In the genomic region with DNA sequence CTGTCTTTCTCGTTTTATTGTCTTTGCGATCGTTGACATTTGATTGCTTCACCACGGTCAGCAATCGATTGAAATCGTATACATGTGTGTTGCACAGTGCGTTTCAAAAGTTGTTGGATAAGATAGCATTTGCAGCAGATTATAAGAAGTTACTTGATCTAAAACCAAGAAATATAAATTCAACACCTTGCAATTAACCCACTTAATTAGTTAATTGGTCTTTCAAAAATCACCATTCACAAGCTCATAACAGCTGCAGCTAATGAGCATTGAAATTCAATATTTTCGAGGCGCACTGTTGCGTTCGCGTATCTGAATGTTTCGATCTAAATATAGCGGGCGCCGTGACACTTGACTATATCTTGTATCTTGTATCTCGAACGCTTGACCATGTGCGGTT, we compare ENCODE assay signal across 1 fruit fly cellular context.
TF ChIP-seq lines count a peak whose summit lies in the region.

No protein-coding gene starts in this region.

TF ChIP-seq in whole organism, embryonic, 481 proteins besides CTCF, POLR2A, EP300 and RAD21 (continued from another document and continues in another):
- TF ChIP-seq CG12769 (tag; optimal IDR thresholded peaks at IDR 0.05; lab: Kevin White, UChicago) = peak; percentile 9
- no peak for TF ChIP-seq CG2116 (GFP tag; optimal IDR thresholded peaks at IDR 0.05; lab: Kevin White, UChicago)
- TF ChIP-seq wdn (GFP tag; IDR thresholded peaks at IDR 0.05; lab: Robert Waterston, UW) = no peak
- TF ChIP-seq HLH3B (GFP tag; IDR thresholded peaks at IDR 0.05; lab: Robert Waterston, UW) = no peak
- TF ChIP-seq Bteb2 (GFP tag; optimal IDR thresholded peaks at IDR 0.05; lab: Kevin White, UChicago) = no peak
- no peak for TF ChIP-seq CG1647 (GFP tag; optimal IDR thresholded peaks at IDR 0.05; lab: Kevin White, UChicago)
- no peak for TF ChIP-seq Nf-YC (tag; optimal IDR thresholded peaks at IDR 0.05; lab: Kevin White, UChicago)
- TF ChIP-seq Sry-β (GFP tag; optimal IDR thresholded peaks at IDR 0.05; lab: Kevin White, UChicago) = no peak
- TF ChIP-seq CG9817 (tag; optimal IDR thresholded peaks at IDR 0.05; lab: Kevin White, UChicago) = peak; percentile 18
- no peak for TF ChIP-seq CG14860 (GFP tag; IDR thresholded peaks at IDR 0.05; lab: Robert Waterston, UW; ENCODE audit: partially characterized antibody)
- peak; percentile 61 for TF ChIP-seq Sox102F (GFP tag; optimal IDR thresholded peaks at IDR 0.05; lab: Kevin White, UChicago)
- TF ChIP-seq CG1792 (GFP tag; optimal IDR thresholded peaks at IDR 0.05; lab: Kevin White, UChicago) = no peak
- TF ChIP-seq kah (GFP tag; optimal IDR thresholded peaks at IDR 0.05; lab: Kevin White, UChicago) = no peak
- TF ChIP-seq eyg (GFP tag; optimal IDR thresholded peaks at IDR 0.05; lab: Kevin White, UChicago) = no peak
- no peak for TF ChIP-seq CG3407 (GFP tag; optimal IDR thresholded peaks at IDR 0.05; lab: Kevin White, UChicago)
- TF ChIP-seq CG11093 (GFP tag; IDR thresholded peaks at IDR 0.05; lab: Robert Waterston, UW) = 0 out of 3 replicates have a peak, but pooled peaks have one; percentile 21
- peak; percentile 25 for TF ChIP-seq dm (GFP tag; optimal IDR thresholded peaks at IDR 0.05; lab: Kevin White, UChicago)
- no peak for TF ChIP-seq nom (GFP tag; optimal IDR thresholded peaks at IDR 0.05; lab: Kevin White, UChicago)
- peak; percentile 66 for TF ChIP-seq CG15269 (tag; optimal IDR thresholded peaks at IDR 0.05; lab: Kevin White, UChicago)
- TF ChIP-seq CG4424 (GFP tag; optimal IDR thresholded peaks at IDR 0.05; lab: Kevin White, UChicago) = peak; percentile 25
- no peak for TF ChIP-seq Neu2 (GFP tag; optimal IDR thresholded peaks at IDR 0.05; lab: Kevin White, UChicago; ENCODE audit: borderline replicate concordance)
- no peak for TF ChIP-seq Mes4 (GFP tag; optimal IDR thresholded peaks at IDR 0.05; lab: Kevin White, UChicago)
- TF ChIP-seq ftz-f1 (GFP tag; optimal IDR thresholded peaks at IDR 0.05; lab: Kevin White, UChicago) = no peak
- TF ChIP-seq E2f1 (GFP tag; IDR thresholded peaks at IDR 0.05; lab: Robert Waterston, UW) = 0 out of 2 replicates have a peak, but pooled peaks have one; percentile 17
- TF ChIP-seq Ptx1 (GFP tag; IDR thresholded peaks at IDR 0.05; lab: Robert Waterston, UW) = peak; percentile 45
- peak; percentile 16 for TF ChIP-seq phol (tag; optimal IDR thresholded peaks at IDR 0.05; lab: Kevin White, UChicago)
- no peak for TF ChIP-seq Adf1 (GFP tag; IDR thresholded peaks at IDR 0.05; lab: Robert Waterston, UW)
- no peak for TF ChIP-seq CG12744 (GFP tag; optimal IDR thresholded peaks at IDR 0.05; lab: Kevin White, UChicago)
- TF ChIP-seq ci (GFP tag; IDR thresholded peaks at IDR 0.05; lab: Robert Waterston, UW) = peak; percentile 19; the same call in 1 of the 3 replicates
- 0 out of 2 replicates have a peak, but pooled peaks have one; percentile 17 for TF ChIP-seq CG14667 (GFP tag; IDR thresholded peaks at IDR 0.05; lab: Robert Waterston, UW)
- TF ChIP-seq grau (tag; optimal IDR thresholded peaks at IDR 0.05; lab: Kevin White, UChicago) = peak; percentile 59
- TF ChIP-seq CG34376 (GFP tag; optimal IDR thresholded peaks at IDR 0.05; lab: Kevin White, UChicago) = no peak
- no peak for TF ChIP-seq knrl (GFP tag; IDR thresholded peaks at IDR 0.05; lab: Robert Waterston, UW; ENCODE audit: partially characterized antibody)
- peak; percentile 63 for TF ChIP-seq Med (GFP tag; lab: Kevin White, UChicago)
- no peak for TF ChIP-seq Stat92E (GFP tag; optimal IDR thresholded peaks at IDR 0.05; lab: Kevin White, UChicago)
- no peak for TF ChIP-seq CG10321 (GFP tag; IDR thresholded peaks at IDR 0.05; lab: Robert Waterston, UW)
- TF ChIP-seq CG16863 (GFP tag; optimal IDR thresholded peaks at IDR 0.05; lab: Kevin White, UChicago) = no peak
- TF ChIP-seq repo (GFP tag; optimal IDR thresholded peaks at IDR 0.05; lab: Kevin White, UChicago) = no peak
- TF ChIP-seq CG13296 (GFP tag; optimal IDR thresholded peaks at IDR 0.05; lab: Kevin White, UChicago) = no peak
- TF ChIP-seq Camta (GFP tag; optimal IDR thresholded peaks at IDR 0.05; lab: Kevin White, UChicago) = no peak
- no peak for TF ChIP-seq MTF-1 (GFP tag; optimal IDR thresholded peaks at IDR 0.05; lab: Kevin White, UChicago; ENCODE audit: borderline replicate concordance)
- peak; percentile 39 for TF ChIP-seq PHDP (tag; optimal IDR thresholded peaks at IDR 0.05; lab: Kevin White, UChicago)
- no peak for TF ChIP-seq CG6175 (GFP tag; IDR thresholded peaks at IDR 0.05; lab: Robert Waterston, UW)
- TF ChIP-seq CG7928 (GFP tag; optimal IDR thresholded peaks at IDR 0.05; lab: Kevin White, UChicago) = no peak
- no peak for TF ChIP-seq zen2 (GFP tag; IDR thresholded peaks at IDR 0.05; lab: Robert Waterston, UW; ENCODE audit: partially characterized antibody)
- TF ChIP-seq CG8478 (optimal IDR thresholded peaks at IDR 0.05; lab: Kevin White, UChicago) = no peak
- no peak for TF ChIP-seq CG2202 (tag; optimal IDR thresholded peaks at IDR 0.05; lab: Kevin White, UChicago)
- no peak for TF ChIP-seq sr (GFP tag; IDR thresholded peaks at IDR 0.05; lab: Robert Waterston, UW)
- no peak for TF ChIP-seq CG6683 (GFP tag; optimal IDR thresholded peaks at IDR 0.05; lab: Kevin White, UChicago)
- TF ChIP-seq Spps (tag; optimal IDR thresholded peaks at IDR 0.05; lab: Kevin White, UChicago) = no peak
- TF ChIP-seq CoRest (tag; optimal IDR thresholded peaks at IDR 0.05; lab: Kevin White, UChicago) = peak; percentile 62
- no peak for TF ChIP-seq tll (GFP tag; optimal IDR thresholded peaks at IDR 0.05; lab: Kevin White, UChicago)
- TF ChIP-seq ac (GFP tag; optimal IDR thresholded peaks at IDR 0.05; lab: Kevin White, UChicago) = no peak
- TF ChIP-seq gro (GFP tag; optimal IDR thresholded peaks at IDR 0.05; lab: Kevin White, UChicago) = no peak
- no peak for TF ChIP-seq Optix (GFP tag; IDR thresholded peaks at IDR 0.05; lab: Robert Waterston, UW)
- TF ChIP-seq ERR (GFP tag; optimal IDR thresholded peaks at IDR 0.05; lab: Kevin White, UChicago) = no peak
- no peak for TF ChIP-seq Hr39 (optimal IDR thresholded peaks at IDR 0.05; lab: Kevin White, UChicago)
- no peak for TF ChIP-seq CG12942 (GFP tag; optimal IDR thresholded peaks at IDR 0.05; lab: Kevin White, UChicago)
- no peak for TF ChIP-seq Bgb (GFP tag; IDR thresholded peaks at IDR 0.05; lab: Robert Waterston, UW; ENCODE audit: partially characterized antibody)
- peak; percentile 45 for TF ChIP-seq CG12219 (GFP tag; optimal IDR thresholded peaks at IDR 0.05; lab: Kevin White, UChicago)
- no peak for TF ChIP-seq chm (GFP tag; IDR thresholded peaks at IDR 0.05; lab: Robert Waterston, UW)
- no peak for TF ChIP-seq CG1529 (GFP tag; optimal IDR thresholded peaks at IDR 0.05; lab: Kevin White, UChicago)
- no peak for TF ChIP-seq CG6765 (GFP tag; optimal IDR thresholded peaks at IDR 0.05; lab: Kevin White, UChicago)
- TF ChIP-seq CG15011 (GFP tag; optimal IDR thresholded peaks at IDR 0.05; lab: Kevin White, UChicago) = no peak
- no peak for TF ChIP-seq Ravus (GFP tag; IDR thresholded peaks at IDR 0.05; lab: Robert Waterston, UW)
- no peak for TF ChIP-seq CG34224 (GFP tag; IDR thresholded peaks at IDR 0.05; lab: Robert Waterston, UW; ENCODE audit: partially characterized antibody)
- no peak for TF ChIP-seq Dp (GFP tag; optimal IDR thresholded peaks at IDR 0.05; lab: Kevin White, UChicago)
- TF ChIP-seq Jarid2 (GFP tag; optimal IDR thresholded peaks at IDR 0.05; lab: Kevin White, UChicago) = no peak
- no peak for TF ChIP-seq run (tag; optimal IDR thresholded peaks at IDR 0.05; lab: Kevin White, UChicago)
- peak; percentile 60 for TF ChIP-seq sens (GFP tag; lab: Kevin White, UChicago)
- TF ChIP-seq Hsf (GFP tag; optimal IDR thresholded peaks at IDR 0.05; lab: Kevin White, UChicago) = peak; percentile 25
- TF ChIP-seq D (optimal IDR thresholded peaks at IDR 0.05; lab: Kevin White, UChicago) = no peak
- TF ChIP-seq D (GFP tag; optimal IDR thresholded peaks at IDR 0.05; lab: Kevin White, UChicago) = no peak
- TF ChIP-seq Six4 (GFP tag; optimal IDR thresholded peaks at IDR 0.05; lab: Kevin White, UChicago) = no peak
- TF ChIP-seq HHEX (GFP tag; optimal IDR thresholded peaks at IDR 0.05; lab: Kevin White, UChicago) = no peak
- TF ChIP-seq cwo (GFP tag; optimal IDR thresholded peaks at IDR 0.05; lab: Kevin White, UChicago) = no peak
- no peak for TF ChIP-seq CG15696 (tag; optimal IDR thresholded peaks at IDR 0.05; lab: Kevin White, UChicago)
- TF ChIP-seq Kr (GFP tag; optimal IDR thresholded peaks at IDR 0.05; lab: Kevin White, UChicago) = no peak
- TF ChIP-seq BtbVII (GFP tag; optimal IDR thresholded peaks at IDR 0.05; lab: Kevin White, UChicago) = no peak
- TF ChIP-seq CG14441 (GFP tag; IDR thresholded peaks at IDR 0.05; lab: Robert Waterston, UW) = peak; percentile 42; the same call in 1 of the 2 replicates
- TF ChIP-seq CG3847 (GFP tag; IDR thresholded peaks at IDR 0.05; lab: Robert Waterston, UW) = no peak
- TF ChIP-seq Ada2b (GFP tag; IDR thresholded peaks at IDR 0.05; lab: Robert Waterston, UW) = no peak
- TF ChIP-seq CG18764 (GFP tag; optimal IDR thresholded peaks at IDR 0.05; lab: Kevin White, UChicago) = no peak
- TF ChIP-seq emc (GFP tag; optimal IDR thresholded peaks at IDR 0.05; lab: Kevin White, UChicago) = no peak
- TF ChIP-seq scrt (GFP tag; optimal IDR thresholded peaks at IDR 0.05; lab: Kevin White, UChicago) = no peak
- TF ChIP-seq CG1233 (GFP tag; optimal IDR thresholded peaks at IDR 0.05; lab: Kevin White, UChicago) = no peak
- TF ChIP-seq gt (GFP tag; IDR thresholded peaks at IDR 0.05; lab: Robert Waterston, UW) = no peak
- TF ChIP-seq CG4328 (GFP tag; optimal IDR thresholded peaks at IDR 0.05; lab: Kevin White, UChicago) = no peak
- TF ChIP-seq dpn (GFP tag; optimal IDR thresholded peaks at IDR 0.05; lab: Kevin White, UChicago) = peak in 1 of 2 experiments; percentile 51
- TF ChIP-seq CG32532 (GFP tag; IDR thresholded peaks at IDR 0.05; lab: Robert Waterston, UW) = peak; percentile 26; the same call in 1 of the 2 replicates
- TF ChIP-seq Dref (GFP tag; IDR thresholded peaks at IDR 0.05; lab: Robert Waterston, UW) = no peak
- no peak for TF ChIP-seq Hmx (GFP tag; optimal IDR thresholded peaks at IDR 0.05; lab: Kevin White, UChicago)
- peak; percentile 28 for TF ChIP-seq Meics (GFP tag; optimal IDR thresholded peaks at IDR 0.05; lab: Kevin White, UChicago)
- peak; percentile 37; the same call in 1 of the 2 replicates for TF ChIP-seq slbo (GFP tag; IDR thresholded peaks at IDR 0.05; lab: Robert Waterston, UW)
- TF ChIP-seq hkb (optimal IDR thresholded peaks at IDR 0.05; lab: Kevin White, UChicago) = no peak
- peak; percentile 55; the same call in 1 of the 2 replicates for TF ChIP-seq hkb (GFP tag; IDR thresholded peaks at IDR 0.05; lab: Robert Waterston, UW)
- TF ChIP-seq B-H1 (GFP tag; IDR thresholded peaks at IDR 0.05; lab: Robert Waterston, UW) = no peak
- TF ChIP-seq nerfin-2 (GFP tag; IDR thresholded peaks at IDR 0.05; lab: Robert Waterston, UW; ENCODE audit: partially characterized antibody) = no peak
- TF ChIP-seq vnd (GFP tag; IDR thresholded peaks at IDR 0.05; lab: Robert Waterston, UW; ENCODE audit: partially characterized antibody) = no peak
- TF ChIP-seq schlank (tag; optimal IDR thresholded peaks at IDR 0.05; lab: Kevin White, UChicago) = no peak
- TF ChIP-seq CG8924 (tag; optimal IDR thresholded peaks at IDR 0.05; lab: Kevin White, UChicago) = no peak
- no peak for TF ChIP-seq Doc2 (GFP tag; IDR thresholded peaks at IDR 0.05; lab: Robert Waterston, UW)
- no peak for TF ChIP-seq bowl (GFP tag; IDR thresholded peaks at IDR 0.05; lab: Robert Waterston, UW)
- no peak for TF ChIP-seq trh (GFP tag; optimal IDR thresholded peaks at IDR 0.05; lab: Kevin White, UChicago)
- no peak for TF ChIP-seq CG18476 (GFP tag; optimal IDR thresholded peaks at IDR 0.05; lab: Kevin White, UChicago)
- TF ChIP-seq bab2 (GFP tag; optimal IDR thresholded peaks at IDR 0.05; lab: Kevin White, UChicago) = no peak
- TF ChIP-seq kay (GFP tag; optimal IDR thresholded peaks at IDR 0.05; lab: Kevin White, UChicago) = no peak
- no peak for TF ChIP-seq tgo (GFP tag; IDR thresholded peaks at IDR 0.05; lab: Robert Waterston, UW)
- no peak for TF ChIP-seq mirr (GFP tag; optimal IDR thresholded peaks at IDR 0.05; lab: Kevin White, UChicago)
- TF ChIP-seq tup (GFP tag; optimal IDR thresholded peaks at IDR 0.05; lab: Kevin White, UChicago) = no peak
- no peak for TF ChIP-seq Gsc (GFP tag; IDR thresholded peaks at IDR 0.05; lab: Robert Waterston, UW)
- TF ChIP-seq CG17359 (tag; optimal IDR thresholded peaks at IDR 0.05; lab: Kevin White, UChicago) = no peak
- peak; percentile 33 for TF ChIP-seq az2 (GFP tag; optimal IDR thresholded peaks at IDR 0.05; lab: Kevin White, UChicago)
- TF ChIP-seq ken (GFP tag; IDR thresholded peaks at IDR 0.05; lab: Robert Waterston, UW) = 0 out of 3 replicates have a peak, but pooled peaks have one; percentile 5
- TF ChIP-seq H2.0 (GFP tag; IDR thresholded peaks at IDR 0.05; lab: Robert Waterston, UW) = no peak
- no peak for TF ChIP-seq da (GFP tag; optimal IDR thresholded peaks at IDR 0.05; lab: Kevin White, UChicago)
- TF ChIP-seq CG16815 (GFP tag; optimal IDR thresholded peaks at IDR 0.05; lab: Kevin White, UChicago) = no peak
- no peak for TF ChIP-seq Lpt (GFP tag; optimal IDR thresholded peaks at IDR 0.05; lab: Kevin White, UChicago)
- TF ChIP-seq GATAe (GFP tag; conservative IDR thresholded peaks at IDR 0.05; lab: Robert Waterston, UW) = no peak
- peak; percentile 41 for TF ChIP-seq CG15601 (tag; optimal IDR thresholded peaks at IDR 0.05; lab: Kevin White, UChicago)
- peak; percentile 11 for TF ChIP-seq en (GFP tag; optimal IDR thresholded peaks at IDR 0.05; lab: Kevin White, UChicago)
- no peak for TF ChIP-seq mam (GFP tag; optimal IDR thresholded peaks at IDR 0.05; lab: Kevin White, UChicago)
- no peak for TF ChIP-seq E2f2 (GFP tag; IDR thresholded peaks at IDR 0.05; lab: Robert Waterston, UW)
- no peak for TF ChIP-seq CG4854 (GFP tag; optimal IDR thresholded peaks at IDR 0.05; lab: Kevin White, UChicago)
- no peak for TF ChIP-seq CG17912 (GFP tag; optimal IDR thresholded peaks at IDR 0.05; lab: Kevin White, UChicago)
- no peak for TF ChIP-seq CG6854 (GFP tag; optimal IDR thresholded peaks at IDR 0.05; lab: Kevin White, UChicago)
- peak; percentile 49 for TF ChIP-seq Vsx1 (GFP tag; optimal IDR thresholded peaks at IDR 0.05; lab: Kevin White, UChicago)
- TF ChIP-seq ham (GFP tag; IDR thresholded peaks at IDR 0.05; lab: Robert Waterston, UW) = no peak
- TF ChIP-seq CG5180 (GFP tag; optimal IDR thresholded peaks at IDR 0.05; lab: Kevin White, UChicago) = peak; percentile 29
- TF ChIP-seq chinmo (GFP tag; IDR thresholded peaks at IDR 0.05; lab: Robert Waterston, UW; ENCODE audit: partially characterized antibody) = no peak
- peak in 1 of 2 experiments; percentile 2 for TF ChIP-seq Eip74EF (GFP tag; optimal IDR thresholded peaks at IDR 0.05; lab: Kevin White, UChicago)
